Worm (Caenorhabditis elegans) whole organism, midembryonic: ENCODE data around the gene ida-1.

Experiments used
- cog-1 ChIP-seq: sonication (generic microtip); optimal IDR thresholded peaks from 2 replicates; lab custom pipeline; 2016; ENCODE audit warnings: missing genetic modification characterization, missing compliant biosample characterization
- klf-2 ChIP-seq: fragments of 200-800 bp; sonication (Bioruptor generic); conservative IDR thresholded peaks from 2 replicates; pipeline ENCODE4 v1.3.6; 2022; ENCODE audit warnings: missing genetic modification reagents, missing genetic modification characterization, missing compliant biosample characterization
- ref-1 ChIP-seq: fragments of 200-800 bp; sonication (Bioruptor generic); conservative IDR thresholded peaks from 2 replicates; pipeline ENCODE4 v1.3.6; 2022; ENCODE audit warnings: missing genetic modification reagents, missing genetic modification characterization, missing compliant biosample characterization

DNA sequence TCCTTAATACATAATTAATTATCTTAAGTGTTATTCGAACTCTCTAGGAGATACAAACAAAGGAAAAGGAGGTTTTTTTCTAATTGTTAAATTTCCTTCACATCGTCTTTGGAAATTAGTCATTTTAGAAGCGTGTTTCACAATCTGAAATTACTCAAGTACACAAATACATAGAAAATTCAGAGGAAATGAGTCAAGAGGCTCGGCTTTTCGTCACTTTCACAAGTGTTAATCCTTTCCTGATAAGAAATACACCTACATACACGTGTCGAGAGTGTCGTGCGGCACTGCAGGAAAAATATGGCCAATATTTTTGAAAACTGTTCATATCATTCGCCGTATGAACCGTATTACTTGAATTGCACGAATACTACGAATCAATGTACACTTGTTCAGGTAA is 8.2 kb upstream of the ida-1 start, which contains the start of gene B0244.4:
- TF ChIP-seq cog-1 (no peak), klf-2 (GFP tag; lab: Robert Waterston, UW) (no peak), ref-1 (GFP tag; lab: Robert Waterston, UW) (no peak)
